Fruit fly (Drosophila melanogaster) whole organism, wandering third instar larva: Measurements from ENCODE around the gene CG14212.

ENCODE experiments used
- CG32264 ChIP-seq: fragments of 200-800 bp; sonication (Bioruptor generic); optimal IDR thresholded peaks from 2 replicates; lab custom pipeline; 2016; ENCODE audit warnings: missing biosample characterization, missing genetic modification characterization
- Dfd ChIP-seq: fragments of >200 bp; optimal IDR thresholded peaks from 2 replicates; lab custom pipeline; 2017; ENCODE audit warnings: missing biosample characterization, missing genetic modification characterization
- Hr78 ChIP-seq: fragments of >200 bp; optimal IDR thresholded peaks from 2 replicates; lab custom pipeline; 2017; ENCODE audit warnings: missing biosample characterization, missing genetic modification characterization
- Vsx2 ChIP-seq: fragments of 200-300, 225-300 bp; sonication (Bioruptor generic); optimal IDR thresholded peaks from 2 replicates; lab custom pipeline; 2018; ENCODE audit warnings: missing biosample characterization, missing genetic modification characterization; ENCODE audit not compliant: partially characterized antibody
- dsf ChIP-seq: sonication (Bioruptor generic); optimal IDR thresholded peaks from 2 replicates; lab custom pipeline; 2016; ENCODE audit warnings: missing biosample characterization, missing genetic modification characterization, borderline replicate concordance
- fru ChIP-seq: fragments of 200-800 bp; sonication (Bioruptor generic); optimal IDR thresholded peaks from 3 replicates; lab custom pipeline; 2016; ENCODE audit warnings: missing biosample characterization, mild to moderate bottlenecking, missing genetic modification characterization
- sv ChIP-seq: fragments of 200-800 bp; sonication (Bioruptor generic); optimal IDR thresholded peaks from 3 replicates; lab custom pipeline; 2016; ENCODE audit warnings: missing biosample characterization, missing genetic modification characterization

DNA sequence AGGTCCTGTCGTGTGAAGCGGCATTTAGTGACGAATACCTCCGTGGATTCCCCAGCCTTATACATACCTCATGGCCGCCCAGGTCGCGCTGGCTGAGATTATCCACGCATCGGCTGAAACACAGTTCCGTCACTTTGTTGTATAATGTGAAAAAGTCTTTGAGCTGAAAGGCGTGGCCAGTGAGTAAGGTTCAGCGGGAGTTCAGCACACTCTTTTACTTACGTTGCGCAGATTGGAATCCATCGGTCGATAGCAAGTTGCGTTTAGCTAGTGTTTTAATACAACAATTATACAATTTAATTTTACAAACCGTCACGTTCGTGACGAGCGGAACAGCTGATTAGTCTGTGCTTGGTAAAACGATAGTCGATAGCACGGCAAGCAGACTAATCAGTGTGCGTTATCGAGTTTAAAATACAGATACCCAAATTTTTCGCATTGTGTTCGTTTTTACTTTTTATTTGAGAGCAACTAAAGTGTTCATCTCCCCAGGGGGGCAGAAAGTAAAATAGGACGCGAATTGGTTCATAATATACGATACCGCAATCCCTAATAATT is 7.2 kb upstream of the CG14212 start, which contains the start of the genes Pstk and Tim9b:
- no peak for TF ChIP-seq fru (GFP tag; lab: Kevin White, UChicago)
- no peak for TF ChIP-seq Hr78 (GFP tag; lab: Kevin White, UChicago)
- no peak for TF ChIP-seq dsf (GFP tag; lab: Kevin White, UChicago)
- TF ChIP-seq Dfd (GFP tag; lab: Kevin White, UChicago), result no peak
- no peak for TF ChIP-seq sv (GFP tag; lab: Kevin White, UChicago)
- no peak for TF ChIP-seq CG32264 (GFP tag; lab: Kevin White, UChicago)
- no peak for TF ChIP-seq Vsx2
